Fruit fly (Drosophila melanogaster): ENCODE measurements around the gene Keap1.
A peak's percentile ranks its signal among the peaks of the same experiment; 100 is the strongest.

The Keap1 gene

DNA sequence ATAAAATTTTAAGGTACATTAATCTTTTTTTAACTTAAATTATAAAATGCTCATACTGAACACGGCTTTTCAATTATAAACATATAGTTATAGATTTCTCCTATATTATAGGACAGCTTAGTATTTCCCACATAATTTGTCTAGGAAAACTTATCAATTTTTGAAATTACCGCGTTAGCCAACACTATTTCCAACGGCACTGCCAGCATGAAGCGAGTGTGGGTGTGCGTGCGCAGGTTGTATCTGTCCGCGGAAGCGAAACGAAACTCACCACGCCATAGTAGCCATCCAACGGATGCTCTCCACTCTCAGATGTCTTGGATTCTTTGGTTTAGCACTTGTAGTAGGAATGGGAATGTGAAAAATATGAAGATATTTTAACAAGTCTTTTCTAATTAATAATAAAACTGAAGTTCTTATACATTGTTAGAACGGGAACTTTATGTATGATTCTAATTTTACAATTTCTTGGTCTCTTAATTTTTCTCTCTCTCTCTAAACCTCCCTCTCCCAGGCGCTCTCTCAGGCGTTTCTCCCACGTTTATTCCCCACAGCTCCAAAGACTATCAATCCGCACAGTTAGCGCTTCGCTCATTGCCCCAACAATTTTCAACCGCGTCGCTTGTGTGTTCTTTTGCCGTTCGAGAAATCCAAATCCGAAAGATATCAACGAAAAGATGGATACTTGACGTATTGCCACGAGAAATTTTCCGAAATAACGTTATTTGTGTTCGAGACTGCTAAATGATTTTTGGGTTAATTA lies 26.1 kb downstream of the Keap1 start, which contains the start of gene Dad (continued):
- TF ChIP-seq Ravus (GFP tag; IDR thresholded peaks at IDR 0.05), result no peak
- no peak for TF ChIP-seq Optix (GFP tag; IDR thresholded peaks at IDR 0.05)
- TF ChIP-seq gem (tag; optimal IDR thresholded peaks at IDR 0.05), result peak; percentile 1
- TF ChIP-seq zfh2 (GFP tag; optimal IDR thresholded peaks at IDR 0.05), result no peak
- TF ChIP-seq CG43689 (GFP tag; IDR thresholded peaks at IDR 0.05), result no peak
- TF ChIP-seq CG13123 (GFP tag; optimal IDR thresholded peaks at IDR 0.05), result no peak
- peak; percentile 8 for TF ChIP-seq CG18262 (tag; optimal IDR thresholded peaks at IDR 0.05)
- TF ChIP-seq E2f2 (GFP tag; IDR thresholded peaks at IDR 0.05), result peak; percentile 91
- TF ChIP-seq lov (optimal IDR thresholded peaks at IDR 0.05), result no peak
- no peak for TF ChIP-seq lov (GFP tag; IDR thresholded peaks at IDR 0.05)
- TF ChIP-seq scrt (GFP tag; optimal IDR thresholded peaks at IDR 0.05), result peak; percentile 44
- peak; percentile 5 for TF ChIP-seq CG10147 (GFP tag; optimal IDR thresholded peaks at IDR 0.05)
- TF ChIP-seq jumu (GFP tag; optimal IDR thresholded peaks at IDR 0.05), result no peak
- no peak for TF ChIP-seq Sox102F (GFP tag; optimal IDR thresholded peaks at IDR 0.05)
- TF ChIP-seq Mes4 (GFP tag; optimal IDR thresholded peaks at IDR 0.05), result no peak
- TF ChIP-seq unc-4 (GFP tag; IDR thresholded peaks at IDR 0.05; ENCODE audit: partially characterized antibody), result no peak; the same call in 1 of the 2 replicates
- TF ChIP-seq kah (GFP tag; optimal IDR thresholded peaks at IDR 0.05), result peak; percentile 12
- TF ChIP-seq CG9797 (GFP tag; optimal IDR thresholded peaks at IDR 0.05), result no peak
- no peak for TF ChIP-seq Tbp (GFP tag; optimal IDR thresholded peaks at IDR 0.05)
- TF ChIP-seq CG2120 (GFP tag; optimal IDR thresholded peaks at IDR 0.05), result peak; percentile 18
- no peak for TF ChIP-seq exex (tag; optimal IDR thresholded peaks at IDR 0.05)

DNA sequence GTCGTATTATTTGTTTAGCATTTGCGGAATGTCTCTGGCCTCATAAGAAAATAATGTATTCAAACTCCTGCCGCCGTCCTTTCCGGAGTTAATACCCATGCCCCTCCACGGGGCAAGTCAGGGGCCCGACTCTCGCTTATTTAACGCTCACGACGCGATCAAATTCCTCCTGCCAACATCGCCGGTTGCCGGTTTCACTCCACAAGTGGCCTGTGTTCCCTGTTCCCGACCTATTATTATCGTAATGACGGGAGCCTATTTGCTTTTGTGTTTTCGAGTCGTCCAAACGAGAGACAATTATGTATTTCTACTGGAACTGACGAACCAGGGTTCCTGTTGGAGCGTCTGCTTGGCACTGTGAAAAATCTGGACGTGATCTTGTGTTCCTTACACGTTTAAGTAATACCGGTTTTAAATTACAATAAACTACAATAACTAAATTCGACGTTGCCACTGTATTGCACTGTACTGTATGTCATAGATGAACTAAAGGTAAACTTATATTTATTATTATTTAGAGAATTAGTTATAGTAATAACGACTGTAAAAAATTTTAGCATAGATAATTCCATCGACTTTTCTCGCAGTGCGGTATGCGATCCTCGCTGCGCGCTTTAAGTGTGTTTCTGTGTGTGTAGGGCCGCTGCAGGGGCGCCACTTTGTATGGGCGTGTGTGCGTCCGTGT lies 27.1 kb downstream of the Keap1 start:
- no peak for TF ChIP-seq CG11247 (GFP tag; IDR thresholded peaks at IDR 0.05)
- TF ChIP-seq CG13775 (GFP tag; optimal IDR thresholded peaks at IDR 0.05), result peak; percentile 69
- TF ChIP-seq sc (optimal IDR thresholded peaks at IDR 0.05), result no peak
- no peak for TF ChIP-seq sc (GFP tag; optimal IDR thresholded peaks at IDR 0.05)
- no peak for TF ChIP-seq CG15479 (GFP tag; optimal IDR thresholded peaks at IDR 0.05)
- TF ChIP-seq CG1233 (GFP tag; optimal IDR thresholded peaks at IDR 0.05), result peak; percentile 56
- no peak for TF ChIP-seq ERR (GFP tag; optimal IDR thresholded peaks at IDR 0.05)
- no peak for TF ChIP-seq pfk (GFP tag; optimal IDR thresholded peaks at IDR 0.05)
- TF ChIP-seq Gug (GFP tag; IDR thresholded peaks at IDR 0.05), result no peak
- TF ChIP-seq Dll (GFP tag; IDR thresholded peaks at IDR 0.05; ENCODE audit: partially characterized antibody), result no peak
- TF ChIP-seq Myb (GFP tag; optimal IDR thresholded peaks at IDR 0.05), result no peak
- no peak for TF ChIP-seq MTF-1 (GFP tag; optimal IDR thresholded peaks at IDR 0.05; ENCODE audit: borderline replicate concordance)
- TF ChIP-seq Rfx (GFP tag; IDR thresholded peaks at IDR 0.05), result no peak
- TF ChIP-seq ase (GFP tag; IDR thresholded peaks at IDR 0.05), result no peak
- TF ChIP-seq Med (GFP tag), result no peak
- TF ChIP-seq phol (tag; optimal IDR thresholded peaks at IDR 0.05), result peak; percentile 69
- TF ChIP-seq cad (GFP tag; optimal IDR thresholded peaks at IDR 0.05), result no peak
- TF ChIP-seq ind (GFP tag; optimal IDR thresholded peaks at IDR 0.05), result no peak
- TF ChIP-seq Bgb (GFP tag; IDR thresholded peaks at IDR 0.05; ENCODE audit: partially characterized antibody), result no peak
- TF ChIP-seq Ptx1 (GFP tag; IDR thresholded peaks at IDR 0.05), result no peak
- no peak for TF ChIP-seq hkb (optimal IDR thresholded peaks at IDR 0.05)
- no peak for TF ChIP-seq hkb (GFP tag; IDR thresholded peaks at IDR 0.05)
- peak; percentile 27 for TF ChIP-seq lilli (GFP tag; optimal IDR thresholded peaks at IDR 0.05)
- no peak for TF ChIP-seq Mes4 (GFP tag; optimal IDR thresholded peaks at IDR 0.05)
- peak; percentile 65 for TF ChIP-seq CG2202 (tag; optimal IDR thresholded peaks at IDR 0.05)
- TF ChIP-seq CG6175 (GFP tag; IDR thresholded peaks at IDR 0.05), result no peak
- TF ChIP-seq sd (tag; optimal IDR thresholded peaks at IDR 0.05), result no peak
- TF ChIP-seq CG1603 (tag; optimal IDR thresholded peaks at IDR 0.05), result peak; percentile 51
- no peak for TF ChIP-seq Hr51 (GFP tag; optimal IDR thresholded peaks at IDR 0.05)
- no peak for TF ChIP-seq Tbp (GFP tag; optimal IDR thresholded peaks at IDR 0.05)

All from whole organism, embryonic.